Worm (Caenorhabditis elegans) whole organism, L2 larva: ENCODE measurements around the gene srz-78.

Experiments used
- lsy-2 ChIP-seq, 2 experiments: fragments of 150-350 bp in 1 of 2; sonication (generic microtip) in 1 of 2; optimal IDR thresholded peaks; 2 replicates each; lab custom pipeline; 2014 to 2017; ENCODE audit warnings: missing biosample characterization in 2 of 2, missing genetic modification characterization in 2 of 2
- nhr-11 ChIP-seq: fragments of 150-350 bp; optimal IDR thresholded peaks from 2 replicates; lab custom pipeline; 2014; ENCODE audit warnings: missing biosample characterization, missing genetic modification characterization
- nhr-6 ChIP-seq: fragments of 150-350 bp; optimal IDR thresholded peaks from 2 replicates; lab custom pipeline; 2014; ENCODE audit warnings: missing biosample characterization, missing genetic modification characterization
- nhr-77 ChIP-seq: fragments of 150-350 bp; optimal IDR thresholded peaks from 2 replicates; lab custom pipeline; 2014; ENCODE audit warnings: missing biosample characterization, missing genetic modification characterization
- skn-1 ChIP-seq: sonication (generic microtip); optimal IDR thresholded peaks from 2 replicates; lab custom pipeline; 2017; ENCODE audit warnings: missing biosample characterization, missing genetic modification characterization
- snpc-4 ChIP-seq: fragments of 150-350 bp; optimal IDR thresholded peaks from 2 replicates; lab custom pipeline; 2014; ENCODE audit warnings: missing biosample characterization, missing genetic modification characterization
- unc-62 ChIP-seq: fragments of 150-350 bp; optimal IDR thresholded peaks from 2 replicates; lab custom pipeline; 2014; ENCODE audit warnings: missing biosample characterization, missing genetic modification reagents, missing genetic modification characterization
- zag-1 ChIP-seq: fragments of 150-350 bp; optimal IDR thresholded peaks from 2 replicates; lab custom pipeline; 2014; ENCODE audit warnings: missing biosample characterization, missing genetic modification characterization
- ztf-11 ChIP-seq: sonication (generic microtip); optimal IDR thresholded peaks from 2 replicates; lab custom pipeline; 2017; ENCODE audit warnings: missing biosample characterization, missing genetic modification characterization

DNA sequence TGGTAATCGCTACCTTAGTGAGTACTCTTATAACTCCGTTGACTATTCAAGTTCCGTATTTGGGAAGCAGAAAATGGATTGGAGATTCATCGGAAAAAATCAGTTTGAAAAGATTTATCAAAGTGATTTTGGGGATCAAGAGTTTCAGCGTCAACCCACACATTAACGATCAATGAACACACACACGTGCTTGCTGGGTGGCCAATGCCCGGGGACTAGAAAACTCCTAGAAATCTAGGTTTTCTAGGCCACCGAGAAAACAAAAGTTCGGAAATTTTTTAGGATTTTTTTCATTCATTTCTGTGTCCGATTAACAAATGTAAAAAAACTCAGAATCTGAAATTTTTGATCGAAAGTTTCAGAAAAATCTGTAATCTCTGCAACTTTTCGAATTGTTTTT is 14.4 kb downstream of the srz-78 start:
- TF ChIP-seq zag-1 = no peak
- no peak for TF ChIP-seq unc-62 (GFP tag; lab: Kevin White, UChicago)
- peak in 1 of 2 experiments; percentile 5 for TF ChIP-seq lsy-2 (tag; optimal IDR thresholded peaks at IDR 0.05; lab: Kevin White, UChicago)
- TF ChIP-seq nhr-6 (tag; lab: Kevin White, UChicago) = no peak
- no peak for TF ChIP-seq ztf-11 (tag; lab: Kevin White, UChicago)
- TF ChIP-seq nhr-11 (tag; lab: Kevin White, UChicago) = no peak
- no peak for TF ChIP-seq skn-1 (tag; lab: Kevin White, UChicago)
- TF ChIP-seq nhr-77 = no peak
- no peak for TF ChIP-seq snpc-4
